Worm (Caenorhabditis elegans) whole organism, L4 larva: Measurements from ENCODE around the gene plx-2.

Experiments used
- F10B5.3 ChIP-seq: sonication (generic microtip); optimal IDR thresholded peaks from 2 replicates; lab custom pipeline; 2016; ENCODE audit warnings: mild to moderate bottlenecking, missing genetic modification characterization, missing compliant biosample characterization
- F37D6.2 ChIP-seq: sonication (generic microtip); optimal IDR thresholded peaks from 2 replicates; lab custom pipeline; 2016; ENCODE audit warnings: mild to moderate bottlenecking, missing genetic modification characterization, missing compliant biosample characterization
- Y48G9A.11 ChIP-seq: fragments of 200-800 bp; sonication (Bioruptor generic); IDR thresholded peaks from 2 replicates; pipeline ENCODE4 v1.3.6; 2022; ENCODE audit warnings: missing genetic modification reagents, missing genetic modification characterization, missing compliant biosample characterization
- Y5F2A.4 ChIP-seq: fragments of 200-800 bp; sonication (Bioruptor generic); optimal IDR thresholded peaks from 2 replicates; lab custom pipeline; 2018; ENCODE audit warnings: mild to moderate bottlenecking, missing genetic modification characterization, missing compliant biosample characterization
- Y75B8A.6 ChIP-seq: fragments of 200-800 bp; sonication (Bioruptor generic); IDR thresholded peaks from 2 replicates; pipeline ENCODE4 v1.3.6; 2022; ENCODE audit warnings: missing genetic modification reagents, missing genetic modification characterization, missing compliant biosample characterization
- ZK337.2 ChIP-seq: fragments of 200-800 bp; sonication (Bioruptor generic); IDR thresholded peaks from 2 replicates; pipeline ENCODE4 v1.3.6; 2022; ENCODE audit warnings: missing genetic modification reagents, missing genetic modification characterization, missing compliant biosample characterization
- attf-4 ChIP-seq: sonication (generic microtip); optimal IDR thresholded peaks from 3 replicates; lab custom pipeline; 2017; ENCODE audit warnings: missing biosample characterization, missing genetic modification characterization
- ceh-44 ChIP-seq: fragments of 200-800 bp; sonication (Bioruptor generic); IDR thresholded peaks from 2 replicates; pipeline ENCODE4 v1.3.6; 2022; ENCODE audit warnings: missing genetic modification reagents, missing genetic modification characterization, missing compliant biosample characterization
- ceh-82 ChIP-seq: sonication (generic microtip); optimal IDR thresholded peaks from 2 replicates; lab custom pipeline; 2017; ENCODE audit warnings: missing biosample characterization, missing genetic modification characterization
- daf-16 ChIP-seq, 3 experiments: sonication (generic microtip); optimal IDR thresholded peaks; 2 replicates each; lab custom pipeline; 2016 to 2017; ENCODE audit warnings: missing genetic modification characterization in 3 of 3, missing genetic modification reagents in 3 of 3, mild to moderate bottlenecking in 2 of 3, missing compliant biosample characterization in 2 of 3, missing biosample characterization in 1 of 3, moderate library complexity in 1 of 3
- daf-8 ChIP-seq: fragments of 200-800 bp; sonication (Bioruptor generic); IDR thresholded peaks from 2 replicates; pipeline ENCODE4 v1.3.6; 2022; ENCODE audit warnings: missing genetic modification characterization, missing compliant biosample characterization
- dmd-8 ChIP-seq: fragments of 200-800 bp; sonication (Bioruptor generic); IDR thresholded peaks from 2 replicates; pipeline ENCODE4 v1.3.6; 2022; ENCODE audit warnings: missing genetic modification characterization, missing compliant biosample characterization
- dmd-9 ChIP-seq: fragments of 200-800 bp; sonication (Bioruptor generic); IDR thresholded peaks from 2 replicates; pipeline ENCODE4 v1.3.6; 2022; ENCODE audit warnings: missing genetic modification reagents, missing genetic modification characterization, missing compliant biosample characterization
- dpl-1 ChIP-seq: fragments of 150-350 bp; optimal IDR thresholded peaks from 2 replicates; lab custom pipeline; 2014; ENCODE audit warnings: missing biosample characterization, missing genetic modification reagents, missing genetic modification characterization
- duxl-1 ChIP-seq: sonication (generic microtip); optimal IDR thresholded peaks from 2 replicates; lab custom pipeline; 2016; ENCODE audit warnings: mild to moderate bottlenecking, missing genetic modification characterization, moderate library complexity, missing compliant biosample characterization; ENCODE audit not compliant: poor library complexity
- egl-43 ChIP-seq: fragments of 200-800 bp; sonication (Bioruptor generic); IDR thresholded peaks from 2 replicates; pipeline ENCODE4 v1.3.6; 2022; ENCODE audit warnings: missing genetic modification reagents, missing genetic modification characterization, missing compliant biosample characterization
- gei-8 ChIP-seq: fragments of 200-800 bp; sonication (Bioruptor generic); optimal IDR thresholded peaks from 2 replicates; lab custom pipeline; 2018; ENCODE audit warnings: mild to moderate bottlenecking, missing genetic modification characterization, missing compliant biosample characterization
- hlh-30 ChIP-seq: sonication (generic microtip); optimal IDR thresholded peaks from 2 replicates; lab custom pipeline; 2017; ENCODE audit warnings: antibody characterized with exemption, mild to moderate bottlenecking, missing genetic modification characterization, missing compliant biosample characterization; ENCODE audit not compliant: insufficient read depth
- hmg-1.1 ChIP-seq: fragments of 200-800 bp; sonication (Bioruptor generic); IDR thresholded peaks from 2 replicates; pipeline ENCODE4 v1.3.6; 2022; ENCODE audit warnings: missing genetic modification reagents, missing genetic modification characterization, missing compliant biosample characterization
- lin-1 ChIP-seq: fragments of 200-800 bp; sonication (Bioruptor generic); IDR thresholded peaks from 2 replicates; pipeline ENCODE4 v1.3.6; 2022; ENCODE audit warnings: missing genetic modification reagents, missing genetic modification characterization, missing compliant biosample characterization
- lin-13 ChIP-seq: fragments of 150-350 bp; optimal IDR thresholded peaks from 2 replicates; lab custom pipeline; 2014; ENCODE audit warnings: missing biosample characterization, missing genetic modification reagents, missing genetic modification characterization
- lin-38 ChIP-seq: fragments of 200-800 bp; sonication (Bioruptor generic); IDR thresholded peaks from 2 replicates; pipeline ENCODE4 v1.3.6; 2022; ENCODE audit warnings: missing genetic modification reagents, missing genetic modification characterization, missing compliant biosample characterization
- lin-39 ChIP-seq: fragments of 150-350 bp; optimal IDR thresholded peaks from 2 replicates; lab custom pipeline; 2014; ENCODE audit warnings: missing biosample characterization, missing genetic modification reagents, missing genetic modification characterization
- lsy-2 ChIP-seq, 2 experiments: fragments of 150-350 bp in 1 of 2; sonication (generic microtip) in 1 of 2; optimal IDR thresholded peaks; 2 replicates each; lab custom pipeline; 2014 to 2017; ENCODE audit warnings: missing biosample characterization in 2 of 2, missing genetic modification characterization in 2 of 2
- madf-9 ChIP-seq: fragments of 200-800 bp; sonication (Bioruptor generic); conservative IDR thresholded peaks from 2 replicates; pipeline ENCODE4 v1.3.6; 2022; ENCODE audit warnings: missing genetic modification reagents, missing genetic modification characterization, missing compliant biosample characterization
- mep-1 ChIP-seq: fragments of 150-350 bp; sonication (generic microtip); optimal IDR thresholded peaks from 3 replicates; lab custom pipeline; 2014; ENCODE audit warnings: missing biosample characterization, missing genetic modification characterization
- mes-2 ChIP-seq: sonication (generic microtip); optimal IDR thresholded peaks from 2 replicates; lab custom pipeline; 2016; ENCODE audit warnings: missing genotype, mild to moderate bottlenecking, missing genetic modification characterization, missing compliant biosample characterization; ENCODE audit not compliant: poor library complexity, severe bottlenecking
- mxl-2 ChIP-seq: fragments of 200-800 bp; sonication (Bioruptor generic); conservative IDR thresholded peaks from 2 replicates; pipeline ENCODE4 v1.3.6; 2022; ENCODE audit warnings: missing genetic modification reagents, missing genetic modification characterization, missing compliant biosample characterization
- nhr-102 ChIP-seq: sonication (generic microtip); optimal IDR thresholded peaks from 2 replicates; lab custom pipeline; 2016; ENCODE audit warnings: mild to moderate bottlenecking, missing genetic modification characterization, moderate library complexity, missing compliant biosample characterization
- nhr-111 ChIP-seq: fragments of 200-800 bp; sonication (Bioruptor generic); optimal IDR thresholded peaks from 2 replicates; lab custom pipeline; 2018; ENCODE audit warnings: mild to moderate bottlenecking, missing genetic modification characterization, missing compliant biosample characterization
- nhr-237 ChIP-seq: sonication (generic microtip); optimal IDR thresholded peaks from 2 replicates; lab custom pipeline; 2017; ENCODE audit warnings: missing biosample characterization, missing genetic modification characterization
- nhr-41 ChIP-seq: fragments of 200-800 bp; sonication (Bioruptor generic); IDR thresholded peaks from 2 replicates; pipeline ENCODE4 v1.3.6; 2022; ENCODE audit warnings: missing genetic modification reagents, missing genetic modification characterization, missing compliant biosample characterization
- nhr-42 ChIP-seq: fragments of 200-800 bp; sonication (Bioruptor generic); IDR thresholded peaks from 2 replicates; pipeline ENCODE4 v1.3.6; 2022; ENCODE audit warnings: missing genetic modification characterization, missing compliant biosample characterization
- nhr-6 ChIP-seq: fragments of 150-350 bp; optimal IDR thresholded peaks from 2 replicates; lab custom pipeline; 2014; ENCODE audit warnings: missing biosample characterization, missing genetic modification characterization
- nhr-76 ChIP-seq: fragments of 150-350 bp; optimal IDR thresholded peaks from 2 replicates; lab custom pipeline; 2014; ENCODE audit warnings: missing biosample characterization, missing genetic modification characterization
- nhr-77 ChIP-seq: fragments of 150-350 bp; optimal IDR thresholded peaks from 2 replicates; lab custom pipeline; 2014; ENCODE audit warnings: missing biosample characterization, missing genetic modification characterization
- pha-4 ChIP-seq, 2 experiments: fragments of 150-350 bp in 1 of 2; fragments of 200-800 bp in 1 of 2; sonication (Bioruptor generic) in 1 of 2; IDR thresholded peaks in 1 of 2; optimal IDR thresholded peaks in 1 of 2; 2 replicates each; pipeline versions ENCODE4 v1.3.6 to Lab custom; 2014 to 2022; ENCODE audit warnings: missing genetic modification characterization in 2 of 2, missing genetic modification reagents in 2 of 2, missing biosample characterization in 1 of 2, missing compliant biosample characterization in 1 of 2
- php-3 ChIP-seq: fragments of 200-800 bp; sonication (Bioruptor generic); IDR thresholded peaks from 2 replicates; pipeline ENCODE4 v1.3.6; 2022; ENCODE audit warnings: missing genetic modification reagents, missing genetic modification characterization, missing compliant biosample characterization
- pqm-1 ChIP-seq: sonication (generic microtip); optimal IDR thresholded peaks from 2 replicates; lab custom pipeline; 2017; ENCODE audit warnings: missing biosample characterization, missing genetic modification characterization
- rbr-2 ChIP-seq: sonication (generic microtip); optimal IDR thresholded peaks from 2 replicates; lab custom pipeline; 2016; ENCODE audit warnings: missing genotype, missing genetic modification characterization, missing compliant biosample characterization
- sdz-12 ChIP-seq: fragments of 200-800 bp; sonication (Bioruptor generic); optimal IDR thresholded peaks from 2 replicates; lab custom pipeline; 2018; ENCODE audit warnings: mild to moderate bottlenecking, missing genetic modification characterization, missing compliant biosample characterization
- set-16 ChIP-seq: fragments of 200-800 bp; sonication (Bioruptor generic); IDR thresholded peaks from 2 replicates; pipeline ENCODE4 v1.3.6; 2022; ENCODE audit warnings: missing genetic modification reagents, missing genetic modification characterization, missing compliant biosample characterization
- spr-1 ChIP-seq: sonication (generic microtip); optimal IDR thresholded peaks from 2 replicates; lab custom pipeline; 2016; ENCODE audit warnings: mild to moderate bottlenecking, missing genetic modification characterization, missing compliant biosample characterization
- spr-3 ChIP-seq: fragments of 200-800 bp; sonication (Bioruptor generic); optimal IDR thresholded peaks from 2 replicates; lab custom pipeline; 2018; ENCODE audit warnings: mild to moderate bottlenecking, missing genetic modification characterization, missing compliant biosample characterization
- vab-7 ChIP-seq: fragments of 200-800 bp; sonication (Bioruptor generic); IDR thresholded peaks from 2 replicates; pipeline ENCODE4 v1.3.6; 2022; ENCODE audit warnings: missing genetic modification reagents, missing genetic modification characterization, missing compliant biosample characterization
- zip-11 ChIP-seq: fragments of 200-800 bp; sonication (Bioruptor generic); IDR thresholded peaks from 2 replicates; pipeline ENCODE4 v1.3.6; 2022; ENCODE audit warnings: missing genetic modification characterization, missing compliant biosample characterization
- zip-2 ChIP-seq: fragments of 150-350 bp; optimal IDR thresholded peaks from 2 replicates; lab custom pipeline; 2014; ENCODE audit warnings: missing biosample characterization, missing genetic modification characterization
- ztf-7 ChIP-seq: fragments of 150-350 bp; optimal IDR thresholded peaks from 2 replicates; lab custom pipeline; 2014; ENCODE audit warnings: missing biosample characterization, missing genetic modification characterization

The plx-2 gene

ce11 chrII:14404741-14405488, 19.8 kb downstream of the plx-2 start (continued):
- TF ChIP-seq F37D6.2 (peak; percentile 74), pha-4 (GFP tag; IDR thresholded peaks at IDR 0.05; lab: Robert Waterston, UW) (peak; percentile 79), pha-4 (tag; optimal IDR thresholded peaks at IDR 0.05; lab: Kevin White, UChicago) (peak; percentile 56), nhr-42 (GFP tag; lab: Robert Waterston, UW) (peak; percentile 76; the same call in 1 of the 2 replicates), dpl-1 (GFP tag; lab: Kevin White, UChicago) (peak; percentile 64), nhr-102 (tag; lab: Kevin White, UChicago) (peak; percentile 91), rbr-2 (tag; lab: Kevin White, UChicago) (peak; percentile 84), madf-9 (GFP tag; lab: Robert Waterston, UW) (peak; percentile 90), mxl-2 (no peak), lin-39 (tag; lab: Kevin White, UChicago) (no peak), mep-1 (peak; percentile 87), gei-8 (GFP tag; lab: Kevin White, UChicago) (no peak), lsy-2 (tag; optimal IDR thresholded peaks at IDR 0.05; lab: Kevin White, UChicago) (peak; percentile 15 to 77), nhr-237 (no peak), Y5F2A.4 (GFP tag; lab: Kevin White, UChicago) (no peak), php-3 (GFP tag; lab: Robert Waterston, UW) (peak; percentile 38; the same call in 1 of the 2 replicates), spr-3 (GFP tag; lab: Kevin White, UChicago) (no peak), Y75B8A.6 (no peak), nhr-6 (tag; lab: Kevin White, UChicago) (peak; percentile 78), ztf-7 (peak; percentile 8)

- TF ChIP-seq nhr-76 (tag; lab: Kevin White, UChicago) (no peak), ZK337.2 (no peak), pqm-1 (tag; lab: Kevin White, UChicago) (peak; percentile 33), dmd-8 (no peak), daf-16 (GFP tag; optimal IDR thresholded peaks at IDR 0.05; lab: Kevin White, UChicago) (no peak), daf-16 (tag; optimal IDR thresholded peaks at IDR 0.05; lab: Kevin White, UChicago) (peak; percentile 92), hmg-1.1 (no peak), attf-4 (tag; lab: Kevin White, UChicago) (no peak), dmd-9 (no peak), sdz-12 (GFP tag; lab: Kevin White, UChicago) (no peak), ceh-44 (GFP tag; lab: Robert Waterston, UW) (no peak), nhr-77 (tag; lab: Kevin White, UChicago) (peak; percentile 80), nhr-41 (no peak), hlh-30 (tag; lab: Kevin White, UChicago) (peak; percentile 79), duxl-1 (tag; lab: Kevin White, UChicago) (no peak), zip-11 (GFP tag; lab: Robert Waterston, UW) (no peak), spr-1 (tag; lab: Kevin White, UChicago) (no peak), set-16 (no peak), nhr-42 (GFP tag; lab: Robert Waterston, UW) (no peak), ceh-82 (tag; lab: Kevin White, UChicago) (no peak), F10B5.3 (tag; lab: Kevin White, UChicago) (no peak), lin-13 (GFP tag; lab: Kevin White, UChicago) (no peak), mxl-2 (no peak), zip-2 (tag; lab: Kevin White, UChicago) (no peak), Y75B8A.6 (no peak), lin-1 (GFP tag; lab: Robert Waterston, UW) (no peak), daf-8 (GFP tag; lab: Robert Waterston, UW) (no peak), rbr-2 (tag; lab: Kevin White, UChicago) (no peak), egl-43 (GFP tag; lab: Robert Waterston, UW) (no peak), vab-7 (no peak), nhr-111 (GFP tag; lab: Kevin White, UChicago) (no peak), mes-2 (tag; lab: Kevin White, UChicago) (peak; percentile 49), Y48G9A.11 (no peak), lin-38 (GFP tag; lab: Robert Waterston, UW) (no peak)
Observed at ce11 chrII:14404266-14404665, 20.4 kb downstream of the plx-2 start.
